Fruit fly (Drosophila melanogaster) whole organism, embryonic: Measurements from ENCODE around the gene Pdhb.

Source experiments
- Antp ChIP-seq: fragments of 200-800 bp; sonication (Bioruptor generic); optimal IDR thresholded peaks from 3 replicates; lab custom pipeline; 2016; ENCODE audit warnings: missing biosample characterization, missing genetic modification characterization
- CG10321 ChIP-seq: fragments of 200-800 bp; sonication (Bioruptor generic); IDR thresholded peaks from 2 replicates; pipeline ENCODE4 v1.3.6; 2022; ENCODE audit warnings: missing biosample characterization, missing genetic modification characterization
- CG11247 ChIP-seq: fragments of 200-800 bp; sonication (Bioruptor generic); IDR thresholded peaks from 2 replicates; pipeline ENCODE4 v1.3.6; 2022; ENCODE audit warnings: missing biosample characterization, missing genetic modification characterization
- CG11723 ChIP-seq: fragments of 200-800 bp; sonication (Bioruptor generic); optimal IDR thresholded peaks from 2 replicates; lab custom pipeline; 2017; ENCODE audit warnings: missing biosample characterization, mild to moderate bottlenecking, missing genetic modification characterization
- CG12071 ChIP-seq: fragments of 200-800 bp; sonication (Bioruptor generic); optimal IDR thresholded peaks from 3 replicates; lab custom pipeline; 2018; ENCODE audit warnings: missing biosample characterization, mild to moderate bottlenecking, missing genetic modification characterization
- CG1233 ChIP-seq: fragments of 200-800 bp; sonication (Bioruptor generic); optimal IDR thresholded peaks from 4 replicates; lab custom pipeline; 2018; ENCODE audit warnings: missing biosample characterization, mild to moderate bottlenecking, missing genetic modification characterization
- CG12769 ChIP-seq: fragments of 200-800 bp; sonication (Bioruptor generic); optimal IDR thresholded peaks from 2 replicates; lab custom pipeline; 2019; ENCODE audit warnings: missing biosample characterization, mild to moderate bottlenecking, missing genetic modification characterization, moderate library complexity
- CG13424 ChIP-seq: fragments of 200-800 bp; sonication (Bioruptor generic); optimal IDR thresholded peaks from 2 replicates; lab custom pipeline; 2019; ENCODE audit warnings: missing biosample characterization, mild to moderate bottlenecking, missing genetic modification characterization, moderate library complexity
- CG14710 ChIP-seq: fragments of 200-800 bp; sonication (Bioruptor generic); optimal IDR thresholded peaks from 3 replicates; lab custom pipeline; 2019; ENCODE audit warnings: missing biosample characterization, mild to moderate bottlenecking, missing genetic modification characterization, moderate library complexity
- CG14965 ChIP-seq: fragments of 200-800 bp; sonication (Bioruptor generic); optimal IDR thresholded peaks from 2 replicates; lab custom pipeline; 2016; ENCODE audit warnings: missing biosample characterization, missing genetic modification characterization, borderline replicate concordance
- CG16815 ChIP-seq: fragments of 200-800 bp; sonication (Bioruptor generic); optimal IDR thresholded peaks from 3 replicates; lab custom pipeline; 2017; ENCODE audit warnings: missing biosample characterization, mild to moderate bottlenecking, missing genetic modification characterization
- CG17802 ChIP-seq: fragments of 200-800 bp; sonication (Bioruptor generic); optimal IDR thresholded peaks from 2 replicates; lab custom pipeline; 2018; ENCODE audit warnings: missing biosample characterization, mild to moderate bottlenecking, missing genetic modification characterization, moderate library complexity
- CG1792 ChIP-seq: fragments of 200-800 bp; sonication (Bioruptor generic); optimal IDR thresholded peaks from 2 replicates; lab custom pipeline; 2016; ENCODE audit warnings: missing biosample characterization, missing genetic modification characterization
- CG2678 ChIP-seq: fragments of 200-800 bp; sonication (Bioruptor generic); optimal IDR thresholded peaks from 3 replicates; lab custom pipeline; 2019; ENCODE audit warnings: missing biosample characterization, mild to moderate bottlenecking, missing genetic modification characterization, moderate library complexity
- CG31441 ChIP-seq: fragments of 200-800 bp; sonication (Bioruptor generic); IDR thresholded peaks from 2 replicates; pipeline ENCODE4 v1.3.6; 2022; ENCODE audit warnings: missing biosample characterization, missing genetic modification characterization
- CG32532 ChIP-seq: fragments of 200-800 bp; sonication (Bioruptor generic); IDR thresholded peaks from 2 replicates; pipeline ENCODE4 v1.3.6; 2022; ENCODE audit warnings: missing biosample characterization, missing genetic modification characterization
- CG4404 ChIP-seq: fragments of 200-800 bp; sonication (Bioruptor generic); IDR thresholded peaks from 2 replicates; pipeline ENCODE4 v1.3.6; 2022; ENCODE audit warnings: missing biosample characterization, missing genetic modification characterization
- CG6654 ChIP-seq: fragments of 200-800 bp; sonication (Bioruptor generic); optimal IDR thresholded peaks from 2 replicates; lab custom pipeline; 2017; ENCODE audit warnings: missing biosample characterization, mild to moderate bottlenecking, missing genetic modification characterization
- CG7786 ChIP-seq: fragments of 200-800 bp; sonication (Bioruptor generic); optimal IDR thresholded peaks from 2 replicates; lab custom pipeline; 2016; ENCODE audit warnings: missing biosample characterization, missing genetic modification characterization
- CG7987 ChIP-seq: fragments of 200-800 bp; sonication (Bioruptor generic); optimal IDR thresholded peaks from 2 replicates; lab custom pipeline; 2018; ENCODE audit warnings: missing biosample characterization, mild to moderate bottlenecking, missing genetic modification characterization, moderate library complexity
- CG8359 ChIP-seq: fragments of 200-800 bp; sonication (Bioruptor generic); optimal IDR thresholded peaks from 2 replicates; lab custom pipeline; 2017; ENCODE audit warnings: missing biosample characterization, mild to moderate bottlenecking, missing genetic modification characterization, borderline replicate concordance
- CG9609 ChIP-seq: fragments of 200-800 bp; sonication (Bioruptor generic); optimal IDR thresholded peaks from 3 replicates; lab custom pipeline; 2016; ENCODE audit warnings: missing biosample characterization, missing genetic modification characterization
- CG9932 ChIP-seq: fragments of 200-800 bp; sonication (Bioruptor generic); IDR thresholded peaks from 2 replicates; pipeline ENCODE4 v1.3.6; 2022; ENCODE audit warnings: missing biosample characterization, missing genetic modification characterization
- Doc2 ChIP-seq: fragments of 200-800 bp; sonication (Bioruptor generic); IDR thresholded peaks from 2 replicates; pipeline ENCODE4 v1.3.6; 2022; ENCODE audit warnings: missing biosample characterization, missing genetic modification characterization
- E2f2 ChIP-seq: fragments of 200-800 bp; sonication (Bioruptor generic); IDR thresholded peaks from 2 replicates; pipeline ENCODE4 v1.3.6; 2022; ENCODE audit warnings: missing biosample characterization, missing genetic modification characterization
- H2.0 ChIP-seq: fragments of 200-800 bp; sonication (Bioruptor generic); IDR thresholded peaks from 2 replicates; pipeline ENCODE4 v1.3.6; 2022; ENCODE audit warnings: missing biosample characterization, missing genetic modification characterization
- Hr3 ChIP-seq: fragments of 200-800 bp; sonication (Bioruptor generic); optimal IDR thresholded peaks from 3 replicates; lab custom pipeline; 2016; ENCODE audit warnings: missing biosample characterization, missing genetic modification characterization
- Hr78 ChIP-seq, 2 experiments: fragments of 200-800 bp in 1 of 2; fragments of >200 bp in 1 of 2; sonication (Bioruptor generic) in 1 of 2; optimal IDR thresholded peaks; 2 replicates each; lab custom pipeline; 2017 to 2019; ENCODE audit warnings: missing biosample characterization in 2 of 2, missing genetic modification characterization in 2 of 2, mild to moderate bottlenecking in 1 of 2, moderate library complexity in 1 of 2
- Mrtf ChIP-seq: fragments of 200-800 bp; sonication (Bioruptor generic); IDR thresholded peaks from 3 replicates; pipeline ENCODE4 v1.3.6; 2022; ENCODE audit warnings: missing biosample characterization, missing genetic modification characterization
- Nf-YA ChIP-seq: fragments of 200-800 bp; sonication (Bioruptor generic); IDR thresholded peaks from 2 replicates; pipeline ENCODE4 v1.3.6; 2022; ENCODE audit warnings: missing biosample characterization, missing genetic modification characterization
- NfI ChIP-seq: fragments of 200-800 bp; sonication (Bioruptor generic); optimal IDR thresholded peaks from 3 replicates; lab custom pipeline; 2018; ENCODE audit warnings: missing biosample characterization, mild to moderate bottlenecking, missing genetic modification characterization, moderate library complexity
- Oli ChIP-seq: fragments of 200-800 bp; sonication (Bioruptor generic); optimal IDR thresholded peaks from 2 replicates; lab custom pipeline; 2018; ENCODE audit warnings: missing biosample characterization, mild to moderate bottlenecking, missing genetic modification characterization, moderate library complexity
- Opbp ChIP-seq: fragments of 200-800 bp; sonication (Bioruptor generic); IDR thresholded peaks from 3 replicates; pipeline ENCODE4 v1.3.6; 2022; ENCODE audit warnings: missing biosample characterization, missing genetic modification characterization; ENCODE audit not compliant: partially characterized antibody
- Side ChIP-seq: fragments of 200-800 bp; sonication (Bioruptor generic); optimal IDR thresholded peaks from 2 replicates; lab custom pipeline; 2016; ENCODE audit warnings: missing biosample characterization, missing genetic modification characterization
- Ssrp ChIP-seq: fragments of 200-800 bp; sonication (Bioruptor generic); optimal IDR thresholded peaks from 2 replicates; lab custom pipeline; 2018; ENCODE audit warnings: missing biosample characterization, mild to moderate bottlenecking, missing genetic modification characterization, moderate library complexity
- br ChIP-seq: fragments of >200 bp; optimal IDR thresholded peaks from 2 replicates; lab custom pipeline; 2017
- btn ChIP-seq: fragments of 200-800 bp; sonication (Bioruptor generic); optimal IDR thresholded peaks from 2 replicates; lab custom pipeline; 2016; ENCODE audit warnings: missing biosample characterization, missing genetic modification characterization
- ci ChIP-seq: fragments of 200-800 bp; sonication (Bioruptor generic); IDR thresholded peaks from 3 replicates; pipeline ENCODE4 v1.3.6; 2022; ENCODE audit warnings: missing biosample characterization, missing genetic modification characterization
- fd96Cb ChIP-seq: fragments of 200-800 bp; sonication (Bioruptor generic); optimal IDR thresholded peaks from 2 replicates; lab custom pipeline; 2018; ENCODE audit warnings: missing biosample characterization, mild to moderate bottlenecking, missing genetic modification characterization, moderate library complexity
- gcm ChIP-seq: fragments of 200-800 bp; sonication (Bioruptor generic); optimal IDR thresholded peaks from 2 replicates; lab custom pipeline; 2019; ENCODE audit warnings: missing biosample characterization, mild to moderate bottlenecking, missing genetic modification characterization, moderate library complexity
- hb ChIP-seq: fragments of 200-800 bp; sonication (Bioruptor generic); IDR thresholded peaks from 3 replicates; pipeline ENCODE4 v1.3.6; 2022; ENCODE audit warnings: missing biosample characterization, missing genetic modification characterization; ENCODE audit not compliant: partially characterized antibody
- jing ChIP-seq: fragments of 200-800 bp; sonication (Bioruptor generic); optimal IDR thresholded peaks from 2 replicates; lab custom pipeline; 2018; ENCODE audit warnings: missing biosample characterization, mild to moderate bottlenecking, missing genetic modification characterization
- lbe ChIP-seq: fragments of 200-800 bp; sonication (Bioruptor generic); optimal IDR thresholded peaks from 2 replicates; lab custom pipeline; 2016; ENCODE audit warnings: missing biosample characterization, mild to moderate bottlenecking, missing genetic modification characterization
- run ChIP-seq: fragments of 200-800 bp; sonication (Bioruptor generic); optimal IDR thresholded peaks from 3 replicates; lab custom pipeline; 2018; ENCODE audit warnings: missing biosample characterization, mild to moderate bottlenecking, missing genetic modification characterization
- salm ChIP-seq: fragments of 200-800 bp; sonication (Bioruptor generic); optimal IDR thresholded peaks from 2 replicates; lab custom pipeline; 2018; ENCODE audit warnings: missing biosample characterization, mild to moderate bottlenecking, missing genetic modification characterization
- tup ChIP-seq: fragments of 200-800 bp; sonication (Bioruptor generic); optimal IDR thresholded peaks from 2 replicates; lab custom pipeline; 2016; ENCODE audit warnings: missing biosample characterization, mild to moderate bottlenecking, missing genetic modification characterization, moderate library complexity
- vfl ChIP-seq: fragments of 200-800 bp; sonication (Bioruptor generic); optimal IDR thresholded peaks from 2 replicates; lab custom pipeline; 2016; ENCODE audit warnings: missing biosample characterization, missing genetic modification characterization
- z ChIP-seq: fragments of 200-800 bp; sonication (Bioruptor generic); IDR thresholded peaks from 3 replicates; pipeline ENCODE4 v1.3.6; 2022; ENCODE audit warnings: missing biosample characterization, missing genetic modification characterization

Pdhb gene

DNA sequence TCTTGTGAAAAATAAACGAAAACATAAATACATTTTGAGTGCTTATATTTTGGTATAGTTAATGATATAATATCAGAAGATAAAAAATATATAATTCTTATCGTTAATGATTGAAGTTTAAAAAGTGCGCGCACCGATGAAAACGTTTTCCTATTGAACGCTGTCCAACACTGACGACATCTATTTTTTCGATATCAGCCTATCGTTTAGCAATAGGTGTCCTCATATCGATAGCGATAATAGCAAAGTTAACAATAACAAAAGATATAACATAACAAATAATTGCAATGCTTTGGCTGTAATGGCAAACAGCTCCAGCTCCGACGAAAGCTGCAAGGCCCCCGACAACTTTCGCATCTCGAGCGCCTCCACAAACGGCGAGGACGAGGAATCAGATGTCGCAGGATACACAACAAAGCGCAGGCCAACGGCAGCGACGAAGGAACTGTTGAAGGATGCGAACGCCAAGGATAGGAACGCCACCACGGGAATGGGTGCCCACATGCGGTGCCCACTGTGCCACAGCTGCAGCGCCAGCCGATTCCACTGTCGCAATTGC is 3.4 kb downstream of the Pdhb start, which contains the start of gene Atg14 (continued):
- no peak for TF ChIP-seq run (tag; lab: Kevin White, UChicago)
- no peak for TF ChIP-seq CG17802 (tag; lab: Kevin White, UChicago)
- no peak for TF ChIP-seq CG1792 (GFP tag; lab: Kevin White, UChicago)
- TF ChIP-seq Doc2: no peak
- peak; percentile 19 for TF ChIP-seq CG2678 (tag; lab: Kevin White, UChicago)
- TF ChIP-seq ci: no peak
- peak; percentile 95 for TF ChIP-seq hb (GFP tag; lab: Robert Waterston, UW)
- TF ChIP-seq CG12071 (GFP tag; lab: Kevin White, UChicago): no peak
- no peak for TF ChIP-seq CG8359 (GFP tag; lab: Kevin White, UChicago)
- TF ChIP-seq CG1233 (GFP tag; lab: Kevin White, UChicago): no peak
- no peak for TF ChIP-seq Hr78 (GFP tag; optimal IDR thresholded peaks at IDR 0.05; lab: Kevin White, UChicago)
- no peak for TF ChIP-seq CG7987 (GFP tag; lab: Kevin White, UChicago)
- TF ChIP-seq CG14710 (tag; lab: Kevin White, UChicago): peak; percentile 53
- no peak for TF ChIP-seq CG9609 (GFP tag; lab: Kevin White, UChicago)
- TF ChIP-seq Hr3 (GFP tag; lab: Kevin White, UChicago): no peak
- no peak for TF ChIP-seq H2.0
- peak; percentile 10 for TF ChIP-seq vfl (GFP tag; lab: Kevin White, UChicago)
- no peak for TF ChIP-seq CG31441
- no peak for TF ChIP-seq CG32532 (GFP tag; lab: Robert Waterston, UW)
- TF ChIP-seq Side (GFP tag; lab: Kevin White, UChicago): no peak
- no peak for TF ChIP-seq CG13424 (tag; lab: Kevin White, UChicago)
- no peak for TF ChIP-seq Mrtf (GFP tag; lab: Robert Waterston, UW)
- TF ChIP-seq btn: no peak
- TF ChIP-seq CG16815: no peak
- TF ChIP-seq CG11247: no peak
- peak; percentile 96 for TF ChIP-seq Opbp
- no peak for TF ChIP-seq salm (tag; lab: Kevin White, UChicago)
- TF ChIP-seq NfI (GFP tag; lab: Kevin White, UChicago): peak; percentile 40
- TF ChIP-seq CG11723 (GFP tag; lab: Kevin White, UChicago): no peak
- TF ChIP-seq jing (GFP tag; lab: Kevin White, UChicago): no peak
- TF ChIP-seq, all 482 proteins: peak for 111

DNA sequence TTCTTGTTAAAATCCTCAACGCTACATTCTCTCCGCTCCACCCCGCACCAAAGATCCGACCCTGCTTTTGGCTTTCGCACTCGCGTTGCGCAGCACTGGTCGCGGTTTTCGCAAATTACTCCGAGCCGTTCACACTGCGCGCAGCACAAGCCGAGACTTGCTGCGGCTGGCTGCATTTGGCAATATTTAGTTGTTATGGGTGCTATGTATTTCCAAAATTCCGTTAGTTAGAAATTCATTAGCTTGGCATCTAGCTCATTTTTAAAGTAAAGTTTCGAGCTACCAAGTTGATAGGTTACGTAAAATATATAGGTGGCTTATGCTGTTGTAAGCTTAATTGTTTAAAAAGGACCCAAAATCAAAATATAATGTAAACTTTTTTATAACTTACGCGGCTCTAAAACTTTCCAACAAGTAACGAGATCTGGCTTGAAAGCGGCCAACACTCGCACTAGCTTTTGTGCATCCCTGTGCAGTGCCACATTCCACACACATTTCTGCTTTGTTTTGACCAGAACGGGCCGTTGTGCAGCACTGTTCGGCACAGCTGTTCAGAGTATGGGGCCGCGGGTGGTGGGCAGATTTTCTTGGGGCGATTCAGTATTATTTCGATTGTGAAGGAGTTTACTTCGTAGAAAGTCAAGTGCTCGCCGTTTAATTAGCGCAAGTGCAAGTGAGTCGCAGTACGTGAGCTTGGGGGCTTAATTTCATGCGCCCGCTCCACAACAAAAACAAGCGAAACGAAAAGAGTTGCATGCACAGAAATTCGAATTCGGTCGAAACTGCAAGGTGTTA is 10.1 kb downstream of the Pdhb start, which contains the start of the genes yem and Ctl2:
TSS of gene yem (minus strand) at position 63 of the 795 bp plus-strand sequence.
TSS of gene Ctl2 (plus strand) at position 554 of the 795 bp plus-strand sequence.
- TF ChIP-seq Antp (peak; percentile 70), Oli (peak; percentile 51), br (no peak), gcm (GFP tag; lab: Kevin White, UChicago) (no peak), lbe (GFP tag; lab: Kevin White, UChicago) (peak; percentile 41), CG4404 (GFP tag; lab: Robert Waterston, UW) (peak; percentile 65), z (GFP tag; lab: Robert Waterston, UW) (no peak), CG9609 (GFP tag; lab: Kevin White, UChicago) (peak; percentile 80), Nf-YA (GFP tag; lab: Robert Waterston, UW) (no peak), CG9932 (peak; percentile 90), CG14965 (GFP tag; lab: Kevin White, UChicago) (peak; percentile 42), CG7786 (peak; percentile 86), run (tag; lab: Kevin White, UChicago) (no peak), Mrtf (GFP tag; lab: Robert Waterston, UW) (peak; percentile 59), CG10321 (GFP tag; lab: Robert Waterston, UW) (0 out of 2 replicates have a peak, but pooled peaks have one; percentile 20), CG12769 (tag; lab: Kevin White, UChicago) (peak; percentile 48), Ssrp (peak; percentile 65), CG6654 (GFP tag; lab: Kevin White, UChicago) (peak; percentile 36), E2f2 (GFP tag; lab: Robert Waterston, UW) (no peak; the same call in none of the 2 replicates), fd96Cb (peak; percentile 44), tup (peak; percentile 31), Hr78 (GFP tag; optimal IDR thresholded peaks at IDR 0.05; lab: Kevin White, UChicago) (no peak)
